Worm (Caenorhabditis elegans) whole organism, L1 larva: ENCODE data around the gene usp-4.

Experiments
- C04F5.9 ChIP-seq: sonication (generic microtip); optimal IDR thresholded peaks from 2 replicates; lab custom pipeline; 2016; ENCODE audit warnings: missing genetic modification characterization, missing compliant biosample characterization
- C16A3.4 ChIP-seq: fragments of 150-350 bp; optimal IDR thresholded peaks from 2 replicates; lab custom pipeline; 2014; ENCODE audit warnings: missing biosample characterization, missing genetic modification characterization
- C34B4.2 ChIP-seq: sonication (generic microtip); optimal IDR thresholded peaks from 2 replicates; lab custom pipeline; 2017; ENCODE audit warnings: mild to moderate bottlenecking, missing genetic modification characterization, missing compliant biosample characterization
- ama-1 ChIP-seq: fragments of 150-350 bp; optimal IDR thresholded peaks from 2 replicates; lab custom pipeline; 2014
- blmp-1 ChIP-seq: fragments of 150-350 bp; optimal IDR thresholded peaks from 2 replicates; lab custom pipeline; 2014; ENCODE audit warnings: missing biosample characterization, missing genetic modification characterization
- ceh-63 ChIP-seq: fragments of 200-800 bp; sonication (Bioruptor generic); optimal IDR thresholded peaks from 2 replicates; lab custom pipeline; 2018; ENCODE audit warnings: mild to moderate bottlenecking, missing genetic modification characterization, missing compliant biosample characterization
- ceh-8 ChIP-seq: fragments of 200-800 bp; sonication (Bioruptor generic); optimal IDR thresholded peaks from 2 replicates; lab custom pipeline; 2018; ENCODE audit warnings: mild to moderate bottlenecking, missing genetic modification characterization, moderate library complexity, missing compliant biosample characterization
- ceh-90 ChIP-seq: sonication (generic microtip); optimal IDR thresholded peaks from 2 replicates; lab custom pipeline; 2016; ENCODE audit warnings: missing genetic modification characterization, missing compliant biosample characterization
- ces-1 ChIP-seq: fragments of 150-350 bp; optimal IDR thresholded peaks from 2 replicates; lab custom pipeline; 2014; ENCODE audit warnings: missing biosample characterization, missing genetic modification reagents, missing genetic modification characterization
- dpl-1 ChIP-seq, 3 experiments: fragments of 150-350 bp in 2 of 3; sonication (generic microtip) in 1 of 3; optimal IDR thresholded peaks; 2 replicates each; lab custom pipeline; 2014 to 2017; ENCODE audit warnings: missing biosample characterization in 3 of 3, missing genetic modification characterization in 3 of 3, missing genetic modification reagents in 3 of 3
- efl-1 ChIP-seq, 4 experiments: fragments of 150-350 bp; optimal IDR thresholded peaks in 3 of 4; peaks in 1 of 4; 1 replicate in 1 of 4; 2 replicates in 3 of 4; lab custom pipeline; 2014; ENCODE audit warnings: missing biosample characterization in 2 of 4, missing genetic modification characterization in 2 of 4, missing genetic modification reagents in 2 of 4
- efl-3 ChIP-seq: fragments of 200-800 bp; sonication (Bioruptor generic); optimal IDR thresholded peaks from 2 replicates; lab custom pipeline; 2018; ENCODE audit warnings: mild to moderate bottlenecking, missing genetic modification characterization, missing compliant biosample characterization
- elt-2 ChIP-seq: sonication (generic microtip); optimal IDR thresholded peaks from 2 replicates; lab custom pipeline; 2016; ENCODE audit warnings: missing genetic modification characterization, mild to moderate bottlenecking, inconsistent platforms, missing compliant biosample characterization, missing genetic modification reagents
- ets-5 ChIP-seq: fragments of 200-800 bp; sonication (Bioruptor generic); IDR thresholded peaks from 2 replicates; pipeline ENCODE4 v1.3.6; 2022; ENCODE audit warnings: missing genetic modification characterization, missing compliant biosample characterization
- fkh-10 ChIP-seq: sonication (generic microtip); optimal IDR thresholded peaks from 2 replicates; lab custom pipeline; 2017; ENCODE audit warnings: missing biosample characterization, missing genetic modification reagents, missing genetic modification characterization
- fkh-4 ChIP-seq: sonication (generic microtip); optimal IDR thresholded peaks from 2 replicates; lab custom pipeline; 2016; ENCODE audit warnings: missing compliant biosample characterization, missing genetic modification characterization, borderline replicate concordance
- fos-1 ChIP-seq: fragments of 150-350 bp; optimal IDR thresholded peaks from 2 replicates; lab custom pipeline; 2014; ENCODE audit warnings: missing biosample characterization, missing genetic modification characterization
- hlh-17 ChIP-seq: fragments of 200-800 bp; sonication (Bioruptor generic); optimal IDR thresholded peaks from 2 replicates; lab custom pipeline; 2018; ENCODE audit warnings: missing genetic modification characterization, mild to moderate bottlenecking, missing compliant biosample characterization, moderate library complexity, borderline replicate concordance
- hpl-2 ChIP-seq: fragments of 150-350 bp; optimal IDR thresholded peaks from 2 replicates; lab custom pipeline; 2014; ENCODE audit warnings: missing biosample characterization, missing genetic modification reagents, missing genetic modification characterization
- irx-1 ChIP-seq: sonication (generic microtip); optimal IDR thresholded peaks from 2 replicates; lab custom pipeline; 2016; ENCODE audit warnings: missing genetic modification characterization, missing compliant biosample characterization
- jun-1 ChIP-seq: fragments of 150-350 bp; optimal IDR thresholded peaks from 2 replicates; lab custom pipeline; 2014; ENCODE audit warnings: missing biosample characterization, missing genetic modification reagents, missing genetic modification characterization
- lin-13 ChIP-seq: fragments of 150-350 bp; optimal IDR thresholded peaks from 2 replicates; lab custom pipeline; 2014; ENCODE audit warnings: missing biosample characterization, missing genetic modification reagents, missing genetic modification characterization
- lin-14 ChIP-seq: fragments of 200-800 bp; sonication (Bioruptor generic); optimal IDR thresholded peaks from 2 replicates; lab custom pipeline; 2018; ENCODE audit warnings: mild to moderate bottlenecking, missing genetic modification characterization, moderate library complexity, missing compliant biosample characterization
- lir-3 ChIP-seq: sonication (generic microtip); optimal IDR thresholded peaks from 2 replicates; lab custom pipeline; 2016; ENCODE audit warnings: mild to moderate bottlenecking, missing genetic modification characterization, moderate library complexity, missing compliant biosample characterization; ENCODE audit not compliant: poor library complexity
- lsy-2 ChIP-seq, 2 experiments: fragments of 150-350 bp; optimal IDR thresholded peaks; 2 replicates each; lab custom pipeline; 2014; ENCODE audit warnings: missing biosample characterization in 2 of 2, missing genetic modification characterization in 2 of 2
- mdl-1 ChIP-seq, 2 experiments: fragments of 150-350 bp; optimal IDR thresholded peaks; 2 replicates each; lab custom pipeline; 2014 to 2017; ENCODE audit warnings: missing biosample characterization in 2 of 2, missing genetic modification characterization in 2 of 2, inconsistent platforms in 1 of 2
- mef-2 ChIP-seq: fragments of 150-350 bp; optimal IDR thresholded peaks from 2 replicates; lab custom pipeline; 2014; ENCODE audit warnings: missing biosample characterization, missing genetic modification characterization
- mep-1 ChIP-seq: fragments of 150-350 bp; optimal IDR thresholded peaks from 2 replicates; lab custom pipeline; 2014; ENCODE audit warnings: missing biosample characterization, missing genetic modification characterization
- nhr-11 ChIP-seq: fragments of 150-350 bp; optimal IDR thresholded peaks from 2 replicates; lab custom pipeline; 2014; ENCODE audit warnings: missing biosample characterization, missing genetic modification characterization
- nhr-19 ChIP-seq: fragments of 200-800 bp; sonication (Bioruptor generic); conservative IDR thresholded peaks from 2 replicates; pipeline ENCODE4 v1.3.6; 2022; ENCODE audit warnings: missing genetic modification characterization, missing compliant biosample characterization
- nhr-237 ChIP-seq: fragments of 150-350 bp; optimal IDR thresholded peaks from 2 replicates; lab custom pipeline; 2014; ENCODE audit warnings: missing biosample characterization, missing genetic modification characterization
- nhr-47 ChIP-seq: sonication (generic microtip); optimal IDR thresholded peaks from 2 replicates; lab custom pipeline; 2016; ENCODE audit warnings: mild to moderate bottlenecking, missing genetic modification characterization, moderate library complexity, missing compliant biosample characterization
- nhr-76 ChIP-seq: sonication (generic microtip); optimal IDR thresholded peaks from 2 replicates; lab custom pipeline; 2017; ENCODE audit warnings: missing biosample characterization, missing genetic modification characterization
- nhr-77 ChIP-seq: fragments of 150-350 bp; optimal IDR thresholded peaks from 2 replicates; lab custom pipeline; 2014; ENCODE audit warnings: missing biosample characterization, missing genetic modification characterization
- nhr-84 ChIP-seq: sonication (generic microtip); optimal IDR thresholded peaks from 2 replicates; lab custom pipeline; 2017; ENCODE audit warnings: missing biosample characterization, missing genetic modification characterization
- nhr-85 ChIP-seq: sonication (generic microtip); peaks from one replicate; lab custom pipeline; 2016; ENCODE audit warnings: missing genetic modification characterization, inconsistent platforms, missing compliant biosample characterization
- pag-3 ChIP-seq: sonication (generic microtip); optimal IDR thresholded peaks from 2 replicates; lab custom pipeline; 2017; ENCODE audit warnings: missing genetic modification characterization, mild to moderate bottlenecking, missing compliant biosample characterization, antibody characterized with exemption, borderline replicate concordance; ENCODE audit not compliant: insufficient read depth
- rnt-1 ChIP-seq: sonication (generic microtip); optimal IDR thresholded peaks from 2 replicates; lab custom pipeline; 2016; ENCODE audit warnings: mild to moderate bottlenecking, missing genetic modification characterization, moderate library complexity, missing compliant biosample characterization
- skn-1 ChIP-seq: fragments of 150-350 bp; optimal IDR thresholded peaks from 2 replicates; lab custom pipeline; 2014; ENCODE audit warnings: missing biosample characterization, missing genetic modification characterization
- snpc-4 ChIP-seq: fragments of 150-350 bp; optimal IDR thresholded peaks from 2 replicates; lab custom pipeline; 2014; ENCODE audit warnings: missing biosample characterization, missing genetic modification characterization
- snu-23 ChIP-seq: sonication (generic microtip); optimal IDR thresholded peaks from 2 replicates; lab custom pipeline; 2016; ENCODE audit warnings: missing genetic modification characterization, missing compliant biosample characterization
- sox-4 ChIP-seq: sonication (generic microtip); optimal IDR thresholded peaks from 2 replicates; lab custom pipeline; 2016; ENCODE audit warnings: missing genetic modification characterization, missing compliant biosample characterization
- sptf-1 ChIP-seq: fragments of 150-350 bp; optimal IDR thresholded peaks from 2 replicates; lab custom pipeline; 2014; ENCODE audit warnings: missing biosample characterization, missing genetic modification characterization
- sup-37 ChIP-seq: fragments of 200-800 bp; sonication (Bioruptor generic); optimal IDR thresholded peaks from 2 replicates; lab custom pipeline; 2018; ENCODE audit warnings: mild to moderate bottlenecking, missing genetic modification characterization, missing compliant biosample characterization
- swsn-7 ChIP-seq: sonication (generic microtip); optimal IDR thresholded peaks from 2 replicates; lab custom pipeline; 2016; ENCODE audit warnings: missing genetic modification characterization, missing compliant biosample characterization
- tbx-2 ChIP-seq: sonication (generic microtip); optimal IDR thresholded peaks from 2 replicates; lab custom pipeline; 2016; ENCODE audit warnings: missing genetic modification characterization, missing compliant biosample characterization
- tlp-1 ChIP-seq: fragments of 150-350 bp; optimal IDR thresholded peaks from 2 replicates; lab custom pipeline; 2014; ENCODE audit warnings: missing biosample characterization, missing genetic modification characterization
- unc-130 ChIP-seq: fragments of 150-350 bp; optimal IDR thresholded peaks from 2 replicates; lab custom pipeline; 2017; ENCODE audit warnings: missing biosample characterization, missing genetic modification characterization, inconsistent platforms
- unc-86 ChIP-seq: sonication (generic microtip); optimal IDR thresholded peaks from 2 replicates; lab custom pipeline; 2016; ENCODE audit warnings: missing genetic modification characterization, missing compliant biosample characterization
- unc-98 ChIP-seq: fragments of 200-800 bp; sonication (Bioruptor generic); IDR thresholded peaks from 2 replicates; pipeline ENCODE4 v1.3.6; 2022; ENCODE audit warnings: missing genetic modification characterization, missing compliant biosample characterization
- vab-15 ChIP-seq: sonication (generic microtip); optimal IDR thresholded peaks from 2 replicates; lab custom pipeline; 2017; ENCODE audit warnings: missing genotype, mild to moderate bottlenecking, missing genetic modification characterization, missing compliant biosample characterization
- xbp-1 ChIP-seq: sonication (generic microtip); optimal IDR thresholded peaks from 2 replicates; lab custom pipeline; 2016; ENCODE audit warnings: missing genetic modification characterization, missing compliant biosample characterization
- ztf-11 ChIP-seq, 2 experiments: sonication (generic microtip); optimal IDR thresholded peaks; 2 replicates each; lab custom pipeline; 2016 to 2017; ENCODE audit warnings: missing genetic modification characterization in 2 of 2, missing biosample characterization in 1 of 2, missing compliant biosample characterization in 1 of 2
- ztf-4 ChIP-seq: fragments of 150-350 bp; optimal IDR thresholded peaks from 2 replicates; lab custom pipeline; 2014; ENCODE audit warnings: missing biosample characterization, missing genetic modification characterization

The usp-4 gene

DNA sequence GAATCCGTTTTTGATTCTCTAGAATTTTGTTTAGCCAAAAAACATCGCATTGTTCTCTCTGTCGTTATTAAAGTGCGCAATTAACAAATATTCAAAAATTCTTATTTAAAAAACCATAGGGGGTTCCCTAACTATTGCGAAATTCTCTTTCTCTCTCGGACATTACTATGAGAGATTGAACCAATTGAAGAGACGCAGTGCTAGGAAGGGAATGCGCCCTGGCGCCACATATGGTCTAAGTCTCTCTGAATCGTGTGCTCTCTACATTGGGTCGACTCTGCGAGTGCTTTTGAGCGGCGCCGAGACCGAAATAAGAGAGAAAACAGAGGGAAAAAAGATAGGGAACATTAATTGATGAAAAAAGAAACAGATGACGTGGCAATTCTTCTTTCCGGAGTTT lies 28.8 kb downstream of the usp-4 start:
- TF ChIP-seq fos-1 (tag; lab: Kevin White, UChicago) (no peak), lin-13 (GFP tag; lab: Kevin White, UChicago) (peak; percentile 37), lin-14 (GFP tag; lab: Kevin White, UChicago) (peak; percentile 96), fkh-10 (GFP tag; lab: Kevin White, UChicago) (no peak), xbp-1 (peak; percentile 68), lir-3 (tag; lab: Kevin White, UChicago) (no peak), unc-98 (GFP tag; lab: Robert Waterston, UW) (no peak), nhr-237 (tag; lab: Kevin White, UChicago) (peak; percentile 25), snpc-4 (tag; lab: Kevin White, UChicago) (peak; percentile 54), snu-23 (GFP tag; lab: Kevin White, UChicago) (peak; percentile 89), tbx-2 (tag; lab: Kevin White, UChicago) (peak; percentile 71), ets-5 (GFP tag; lab: Robert Waterston, UW) (no peak), swsn-7 (tag; lab: Kevin White, UChicago) (peak; percentile 76), nhr-84 (no peak), nhr-76 (tag; lab: Kevin White, UChicago) (no peak), sox-4 (tag; lab: Kevin White, UChicago) (no peak), ama-1 (lab: Kevin White, UChicago) (peak; percentile 19), elt-2 (tag; lab: Kevin White, UChicago) (peak; percentile 39), rnt-1 (tag; lab: Kevin White, UChicago) (peak; percentile 77), vab-15 (tag; lab: Kevin White, UChicago) (no peak), sptf-1 (tag; lab: Kevin White, UChicago) (no peak), mef-2 (peak; percentile 13), fkh-4 (tag; lab: Kevin White, UChicago) (peak; percentile 57), C16A3.4 (tag; lab: Kevin White, UChicago) (no peak), blmp-1 (peak; percentile 39), ces-1 (GFP tag; lab: Kevin White, UChicago) (no peak), mep-1 (tag; lab: Kevin White, UChicago) (peak; percentile 87), skn-1 (tag; lab: Kevin White, UChicago) (peak; percentile 82), nhr-77 (tag; lab: Kevin White, UChicago) (peak; percentile 52), nhr-85 (tag; lab: Kevin White, UChicago) (no peak), dpl-1 (GFP tag; optimal IDR thresholded peaks at IDR 0.05; lab: Kevin White, UChicago) (peak; percentile 47 to 66 (median 56)), nhr-47 (tag; lab: Kevin White, UChicago) (peak; percentile 72), unc-130 (tag; lab: Kevin White, UChicago) (no peak), ztf-4 (tag; lab: Kevin White, UChicago) (peak; percentile 14), C34B4.2 (tag; lab: Kevin White, UChicago) (no peak), nhr-19 (GFP tag; lab: Robert Waterston, UW) (peak; percentile 71), tlp-1 (tag; lab: Kevin White, UChicago) (no peak), ceh-63 (GFP tag; lab: Kevin White, UChicago) (no peak), C04F5.9 (tag; lab: Kevin White, UChicago) (no peak), ztf-11 (tag; optimal IDR thresholded peaks at IDR 0.05; lab: Kevin White, UChicago) (no peak), efl-1 (optimal IDR thresholded peaks at IDR 0.05; lab: Kevin White, UChicago) (peak; percentile 67 to 76), efl-1 (GFP tag; optimal IDR thresholded peaks at IDR 0.05 in 1 of 2; lab: Kevin White, UChicago) (peak; percentile 42 to 88), nhr-11 (tag; lab: Kevin White, UChicago) (no peak), hlh-17 (GFP tag; lab: Kevin White, UChicago) (no peak), lsy-2 (tag; optimal IDR thresholded peaks at IDR 0.05; lab: Kevin White, UChicago) (peak; percentile 65 to 68), ceh-8 (peak; percentile 1), unc-86 (peak; percentile 53), pag-3 (no peak), hpl-2 (GFP tag; lab: Kevin White, UChicago) (peak; percentile 50), mdl-1 (tag; optimal IDR thresholded peaks at IDR 0.05; lab: Kevin White, UChicago) (peak in 1 of 2 experiments; percentile 49), efl-3 (GFP tag; lab: Kevin White, UChicago) (no peak), ceh-90 (tag; lab: Kevin White, UChicago) (no peak), jun-1 (tag; lab: Kevin White, UChicago) (peak; percentile 25), sup-37 (GFP tag; lab: Kevin White, UChicago) (peak; percentile 27), irx-1 (peak; percentile 37)
